Worm (Caenorhabditis elegans) whole organism, young adult: ENCODE measurements around the gene srh-214.

Source experiments
- ama-1 ChIP-seq, 3 experiments: fragments of 150-350 bp in 1 of 3; sonication (generic microtip) in 2 of 3; optimal IDR thresholded peaks; 2 replicates each; lab custom pipeline; 2014 to 2018; ENCODE audit warnings: missing biosample characterization in 2 of 3, missing genetic modification characterization in 2 of 3, missing genetic modification reagents in 2 of 3
- chd-7 ChIP-seq: sonication (generic microtip); optimal IDR thresholded peaks from 2 replicates; lab custom pipeline; 2016; ENCODE audit warnings: mild to moderate bottlenecking, missing genetic modification characterization, moderate library complexity, missing compliant biosample characterization
- him-1 ChIP-seq: sonication (generic microtip); optimal IDR thresholded peaks from 2 replicates; lab custom pipeline; 2016; ENCODE audit warnings: missing genotype, missing genetic modification reagents, missing genetic modification characterization, missing compliant biosample characterization
- nhr-27 ChIP-seq: fragments of 200-800 bp; sonication (Bioruptor generic); optimal IDR thresholded peaks from 2 replicates; lab custom pipeline; 2018; ENCODE audit warnings: mild to moderate bottlenecking, missing genetic modification characterization, moderate library complexity, missing compliant biosample characterization
- sea-2 ChIP-seq: fragments of 200-800 bp; sonication (Bioruptor generic); IDR thresholded peaks from 2 replicates; pipeline ENCODE4 v1.3.6; 2022; ENCODE audit warnings: missing genetic modification characterization, missing compliant biosample characterization

- TF ChIP-seq ama-1 (optimal IDR thresholded peaks at IDR 0.05; lab: Kevin White, UChicago) (no peak), ama-1 (GFP tag; optimal IDR thresholded peaks at IDR 0.05; lab: Kevin White, UChicago) (no peak), chd-7 (tag; lab: Kevin White, UChicago) (no peak), sea-2 (no peak), nhr-27 (tag; lab: Kevin White, UChicago) (no peak), him-1 (tag; lab: Kevin White, UChicago) (no peak)
These were observed 44.1 kb upstream of the srh-214 start, which contains the start of gene srw-23 for ce11 chrV:16873642-16874041.
